Worm (Caenorhabditis elegans) whole organism, mixed stage, embryonic: ENCODE data around the gene pars-1.

Source experiments
- ceh-39 ChIP-seq: fragments of 150-350 bp; optimal IDR thresholded peaks from 2 replicates; lab custom pipeline; 2014; ENCODE audit warnings: missing biosample characterization, missing genetic modification characterization
- nhr-12 ChIP-seq: fragments of 150-350 bp; optimal IDR thresholded peaks from 2 replicates; lab custom pipeline; 2014; ENCODE audit warnings: missing biosample characterization, missing genetic modification characterization
- nhr-76 ChIP-seq: sonication (generic microtip); optimal IDR thresholded peaks from 2 replicates; lab custom pipeline; 2017; ENCODE audit warnings: missing biosample characterization, missing genetic modification characterization
- unc-62 ChIP-seq: fragments of 150-350 bp; optimal IDR thresholded peaks from 2 replicates; lab custom pipeline; 2014; ENCODE audit warnings: missing biosample characterization, missing genetic modification reagents, missing genetic modification characterization

ce11 chrIII:7203130-7203775 lies 35.6 kb upstream of the pars-1 start:
- TF ChIP-seq unc-62 (GFP tag; lab: Kevin White, UChicago) (no peak), nhr-12 (tag; lab: Kevin White, UChicago) (no peak), ceh-39 (tag; lab: Kevin White, UChicago) (no peak), nhr-76 (tag; lab: Kevin White, UChicago) (no peak)
